Worm (Caenorhabditis elegans) whole organism, L4 larva: ENCODE measurements around the gene ddx-19.
A peak's percentile ranks its signal among the peaks of the same experiment; 100 is the strongest.

Experiments
- F44E2.7 ChIP-seq: fragments of 200-800 bp; sonication (Bioruptor generic); IDR thresholded peaks from 2 replicates; pipeline ENCODE4 v2.1.2; 2022; ENCODE audit warnings: missing genetic modification characterization, missing compliant biosample characterization
- R02D3.7 ChIP-seq: fragments of 150-350 bp; sonication (generic microtip); optimal IDR thresholded peaks from 3 replicates; lab custom pipeline; 2014; ENCODE audit warnings: missing biosample characterization, missing genetic modification characterization
- T20F7.1 ChIP-seq: fragments of 200-800 bp; sonication (Bioruptor generic); optimal IDR thresholded peaks from 2 replicates; lab custom pipeline; 2018; ENCODE audit warnings: mild to moderate bottlenecking, missing genetic modification characterization, missing compliant biosample characterization
- Y48G9A.11 ChIP-seq: fragments of 200-800 bp; sonication (Bioruptor generic); IDR thresholded peaks from 2 replicates; pipeline ENCODE4 v1.3.6; 2022; ENCODE audit warnings: missing genetic modification reagents, missing genetic modification characterization, missing compliant biosample characterization
- ZK546.5 ChIP-seq, 2 experiments: sonication (generic microtip); optimal IDR thresholded peaks; 2 replicates each; lab custom pipeline; 2017; ENCODE audit warnings: missing biosample characterization in 2 of 2, missing genetic modification characterization in 2 of 2
- aha-1 ChIP-seq: fragments of 150-350 bp; peaks from one replicate; lab custom pipeline; 2014; ENCODE audit warnings: missing biosample characterization, missing genetic modification characterization
- ceh-28 ChIP-seq: fragments of 150-350 bp; optimal IDR thresholded peaks from 2 replicates; lab custom pipeline; 2014; ENCODE audit warnings: missing biosample characterization, missing genetic modification reagents, missing genetic modification characterization
- ceh-44 ChIP-seq: fragments of 200-800 bp; sonication (Bioruptor generic); IDR thresholded peaks from 2 replicates; pipeline ENCODE4 v1.3.6; 2022; ENCODE audit warnings: missing genetic modification reagents, missing genetic modification characterization, missing compliant biosample characterization
- ceh-62 ChIP-seq: sonication (generic microtip); optimal IDR thresholded peaks from 2 replicates; lab custom pipeline; 2017; ENCODE audit warnings: missing biosample characterization, missing genetic modification characterization
- daf-16 ChIP-seq, 3 experiments: sonication (generic microtip); optimal IDR thresholded peaks; 2 replicates each; lab custom pipeline; 2016 to 2017; ENCODE audit warnings: missing genetic modification characterization in 3 of 3, missing genetic modification reagents in 3 of 3, mild to moderate bottlenecking in 2 of 3, missing compliant biosample characterization in 2 of 3, missing biosample characterization in 1 of 3, moderate library complexity in 1 of 3
- daf-19 ChIP-seq: fragments of 200-800 bp; sonication (Bioruptor generic); conservative IDR thresholded peaks from 2 replicates; pipeline ENCODE4 v1.3.6; 2022; ENCODE audit warnings: missing genetic modification characterization, missing compliant biosample characterization
- dmd-6 ChIP-seq: fragments of 200-800 bp; sonication (Bioruptor generic); IDR thresholded peaks from 2 replicates; pipeline ENCODE4 v1.3.6; 2022; ENCODE audit warnings: missing genetic modification reagents, missing genetic modification characterization, missing compliant biosample characterization
- dpl-1 ChIP-seq: fragments of 150-350 bp; optimal IDR thresholded peaks from 2 replicates; lab custom pipeline; 2014; ENCODE audit warnings: missing biosample characterization, missing genetic modification reagents, missing genetic modification characterization
- duxl-1 ChIP-seq: sonication (generic microtip); optimal IDR thresholded peaks from 2 replicates; lab custom pipeline; 2016; ENCODE audit warnings: mild to moderate bottlenecking, missing genetic modification characterization, moderate library complexity, missing compliant biosample characterization; ENCODE audit not compliant: poor library complexity
- dve-1 ChIP-seq: sonication (generic microtip); optimal IDR thresholded peaks from 2 replicates; lab custom pipeline; 2017; ENCODE audit warnings: antibody characterized with exemption, mild to moderate bottlenecking, missing genetic modification characterization, missing compliant biosample characterization; ENCODE audit not compliant: insufficient read depth
- gei-8 ChIP-seq: fragments of 200-800 bp; sonication (Bioruptor generic); optimal IDR thresholded peaks from 2 replicates; lab custom pipeline; 2018; ENCODE audit warnings: mild to moderate bottlenecking, missing genetic modification characterization, missing compliant biosample characterization
- hlh-11 ChIP-seq: fragments of 200-800 bp; sonication (Bioruptor generic); optimal IDR thresholded peaks from 2 replicates; lab custom pipeline; 2018; ENCODE audit warnings: mild to moderate bottlenecking, missing genetic modification characterization, missing compliant biosample characterization
- hlh-30 ChIP-seq: sonication (generic microtip); optimal IDR thresholded peaks from 2 replicates; lab custom pipeline; 2017; ENCODE audit warnings: antibody characterized with exemption, mild to moderate bottlenecking, missing genetic modification characterization, missing compliant biosample characterization; ENCODE audit not compliant: insufficient read depth
- jun-1 ChIP-seq: fragments of 150-350 bp; optimal IDR thresholded peaks from 2 replicates; lab custom pipeline; 2014; ENCODE audit warnings: missing biosample characterization, missing genetic modification reagents, missing genetic modification characterization
- lin-15B ChIP-seq: fragments of 150-350 bp; sonication (generic microtip); optimal IDR thresholded peaks from 3 replicates; lab custom pipeline; 2014; ENCODE audit warnings: missing biosample characterization, missing genetic modification characterization
- lin-39 ChIP-seq: fragments of 150-350 bp; optimal IDR thresholded peaks from 2 replicates; lab custom pipeline; 2014; ENCODE audit warnings: missing biosample characterization, missing genetic modification reagents, missing genetic modification characterization
- lsy-2 ChIP-seq, 2 experiments: fragments of 150-350 bp in 1 of 2; sonication (generic microtip) in 1 of 2; optimal IDR thresholded peaks; 2 replicates each; lab custom pipeline; 2014 to 2017; ENCODE audit warnings: missing biosample characterization in 2 of 2, missing genetic modification characterization in 2 of 2
- madf-5 ChIP-seq, 2 experiments: fragments of 200-800 bp; sonication (Bioruptor generic); IDR thresholded peaks; 2 replicates each; pipeline ENCODE4 v1.3.6; 2022; ENCODE audit warnings: missing compliant biosample characterization in 2 of 2, missing genetic modification characterization in 2 of 2
- mxl-3 ChIP-seq: fragments of 200-800 bp; sonication (Bioruptor generic); optimal IDR thresholded peaks from 2 replicates; lab custom pipeline; 2018; ENCODE audit warnings: mild to moderate bottlenecking, missing genetic modification characterization, missing compliant biosample characterization
- nhr-10 ChIP-seq: fragments of 150-350 bp; optimal IDR thresholded peaks from 2 replicates; lab custom pipeline; 2014; ENCODE audit warnings: missing biosample characterization, missing genetic modification characterization
- nhr-102 ChIP-seq: sonication (generic microtip); optimal IDR thresholded peaks from 2 replicates; lab custom pipeline; 2016; ENCODE audit warnings: mild to moderate bottlenecking, missing genetic modification characterization, moderate library complexity, missing compliant biosample characterization
- nhr-28 ChIP-seq: fragments of 150-350 bp; optimal IDR thresholded peaks from 2 replicates; lab custom pipeline; 2014; ENCODE audit warnings: missing biosample characterization, missing genetic modification characterization
- nhr-48 ChIP-seq: sonication (generic microtip); optimal IDR thresholded peaks from 2 replicates; lab custom pipeline; 2016; ENCODE audit warnings: mild to moderate bottlenecking, missing genetic modification characterization, missing compliant biosample characterization
- pha-4 ChIP-seq, 2 experiments: fragments of 150-350 bp in 1 of 2; fragments of 200-800 bp in 1 of 2; sonication (Bioruptor generic) in 1 of 2; IDR thresholded peaks in 1 of 2; optimal IDR thresholded peaks in 1 of 2; 2 replicates each; pipeline versions ENCODE4 v1.3.6 to Lab custom; 2014 to 2022; ENCODE audit warnings: missing genetic modification characterization in 2 of 2, missing genetic modification reagents in 2 of 2, missing biosample characterization in 1 of 2, missing compliant biosample characterization in 1 of 2
- pqm-1 ChIP-seq: sonication (generic microtip); optimal IDR thresholded peaks from 2 replicates; lab custom pipeline; 2017; ENCODE audit warnings: missing biosample characterization, missing genetic modification characterization
- set-16 ChIP-seq: fragments of 200-800 bp; sonication (Bioruptor generic); IDR thresholded peaks from 2 replicates; pipeline ENCODE4 v1.3.6; 2022; ENCODE audit warnings: missing genetic modification reagents, missing genetic modification characterization, missing compliant biosample characterization
- spr-1 ChIP-seq: sonication (generic microtip); optimal IDR thresholded peaks from 2 replicates; lab custom pipeline; 2016; ENCODE audit warnings: mild to moderate bottlenecking, missing genetic modification characterization, missing compliant biosample characterization
- tra-1 ChIP-seq: fragments of 200-800 bp; sonication (Bioruptor generic); IDR thresholded peaks from 2 replicates; pipeline ENCODE4 v1.3.6; 2022; ENCODE audit warnings: missing genetic modification reagents, missing genetic modification characterization, missing compliant biosample characterization
- unc-39 ChIP-seq: sonication (generic microtip); optimal IDR thresholded peaks from 2 replicates; lab custom pipeline; 2017; ENCODE audit warnings: missing biosample characterization, missing genetic modification characterization
- unc-62 ChIP-seq, 3 experiments: fragments of 150-350 bp in 1 of 3; sonication (generic microtip); optimal IDR thresholded peaks in 2 of 3; peaks in 1 of 3; 1 replicate in 1 of 3; 2 replicates in 2 of 3; lab custom pipeline; 2014 to 2017; ENCODE audit warnings: missing biosample characterization in 3 of 3, missing genetic modification characterization in 3 of 3, missing genetic modification reagents in 3 of 3, missing genotype in 1 of 3
- zag-1 ChIP-seq: fragments of 150-350 bp; optimal IDR thresholded peaks from 2 replicates; lab custom pipeline; 2014; ENCODE audit warnings: missing biosample characterization, missing genetic modification characterization
- zip-11 ChIP-seq: fragments of 200-800 bp; sonication (Bioruptor generic); IDR thresholded peaks from 2 replicates; pipeline ENCODE4 v1.3.6; 2022; ENCODE audit warnings: missing genetic modification characterization, missing compliant biosample characterization

ddx-19 gene

DNA sequence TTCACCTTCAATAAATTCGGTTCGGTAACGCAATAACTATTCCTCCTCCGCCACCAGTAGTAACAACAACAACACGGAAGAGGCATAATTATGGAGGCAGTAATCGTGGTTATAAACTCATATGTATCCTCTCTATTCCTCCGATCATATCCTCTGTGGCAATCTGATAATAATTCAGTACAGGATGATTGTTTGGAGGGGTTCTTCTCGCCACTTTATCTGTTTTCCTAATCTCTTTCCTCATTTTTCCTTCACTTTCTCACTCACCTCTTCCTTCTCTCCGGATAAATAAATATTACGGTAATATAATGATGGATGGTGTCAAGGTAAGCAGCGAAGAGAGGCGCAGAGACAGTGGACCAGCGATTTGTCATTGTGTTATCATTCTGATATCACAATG is 5.8 kb downstream of the ddx-19 start:
- TF ChIP-seq F44E2.7 (GFP tag; lab: Robert Waterston, UW) (no peak), spr-1 (tag; lab: Kevin White, UChicago) (no peak), ceh-44 (GFP tag; lab: Robert Waterston, UW) (no peak), dmd-6 (GFP tag; lab: Robert Waterston, UW) (no peak), madf-5 (GFP tag; IDR thresholded peaks at IDR 0.05; lab: Robert Waterston, UW) (no peak), unc-39 (tag; lab: Kevin White, UChicago) (no peak), gei-8 (GFP tag; lab: Kevin White, UChicago) (no peak), set-16 (GFP tag; lab: Robert Waterston, UW) (no peak), nhr-102 (tag; lab: Kevin White, UChicago) (no peak), ZK546.5 (tag; optimal IDR thresholded peaks at IDR 0.05; lab: Kevin White, UChicago) (no peak)

DNA sequence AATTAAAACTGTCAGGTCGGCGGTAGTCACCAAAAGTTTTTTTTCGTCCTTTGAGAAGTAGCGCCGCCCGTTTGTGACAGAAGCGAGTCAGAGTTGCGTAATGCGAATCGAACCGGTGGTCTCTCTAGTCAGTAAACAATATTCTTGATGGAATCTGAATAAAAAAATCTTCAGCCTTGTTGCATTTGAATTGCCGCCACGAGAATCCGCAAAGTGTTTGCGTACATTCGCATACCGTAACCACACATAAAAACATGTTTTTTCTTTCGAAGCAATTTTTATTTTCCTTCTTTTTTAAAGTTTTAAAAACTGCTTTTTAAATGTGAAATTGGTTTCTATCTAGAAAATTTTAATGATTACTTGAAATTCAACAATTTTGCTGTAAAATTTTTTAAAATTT is 6.3 kb downstream of the ddx-19 start:
- TF ChIP-seq T20F7.1 (GFP tag; lab: Kevin White, UChicago) (no peak), lsy-2 (tag; optimal IDR thresholded peaks at IDR 0.05; lab: Kevin White, UChicago) (peak in 1 of 2 experiments; percentile 52), dpl-1 (GFP tag; lab: Kevin White, UChicago) (peak; percentile 17)

DNA sequence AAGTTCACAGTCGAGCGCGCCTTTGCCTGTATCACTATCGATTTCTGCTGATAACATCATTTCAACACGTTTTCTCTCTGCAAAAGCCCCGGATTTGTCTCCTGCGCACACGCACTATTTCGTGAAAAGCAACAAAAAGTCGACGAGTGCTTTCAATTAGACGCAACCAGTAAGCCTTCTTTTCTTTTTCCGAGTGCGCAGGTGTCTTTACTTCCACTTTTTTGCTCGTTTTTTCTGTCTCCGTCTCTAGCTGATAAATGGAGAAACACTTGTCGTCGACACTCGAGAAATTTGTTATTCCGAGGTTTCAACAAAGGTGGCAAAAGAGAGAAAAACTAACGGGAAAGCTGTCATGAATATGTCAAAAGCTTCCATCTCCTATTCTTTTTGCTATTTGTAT is 6.9 kb downstream of the ddx-19 start:
- peak; percentile 34 for TF ChIP-seq hlh-11 (tag; lab: Kevin White, UChicago)
- no peak for TF ChIP-seq duxl-1
- no peak for TF ChIP-seq dve-1 (tag; lab: Kevin White, UChicago)
- TF ChIP-seq dmd-6 (GFP tag; lab: Robert Waterston, UW): peak; percentile 24; the same call in 1 of the 2 replicates
- TF ChIP-seq nhr-48 (tag; lab: Kevin White, UChicago): no peak
- no peak for TF ChIP-seq daf-16 (GFP tag; optimal IDR thresholded peaks at IDR 0.05; lab: Kevin White, UChicago)
- TF ChIP-seq daf-16 (tag; optimal IDR thresholded peaks at IDR 0.05; lab: Kevin White, UChicago): peak; percentile 17
- TF ChIP-seq pha-4 (GFP tag; IDR thresholded peaks at IDR 0.05; lab: Robert Waterston, UW): no peak
- no peak for TF ChIP-seq pha-4 (tag; optimal IDR thresholded peaks at IDR 0.05; lab: Kevin White, UChicago)
- TF ChIP-seq mxl-3 (GFP tag; lab: Kevin White, UChicago): peak; percentile 8

DNA sequence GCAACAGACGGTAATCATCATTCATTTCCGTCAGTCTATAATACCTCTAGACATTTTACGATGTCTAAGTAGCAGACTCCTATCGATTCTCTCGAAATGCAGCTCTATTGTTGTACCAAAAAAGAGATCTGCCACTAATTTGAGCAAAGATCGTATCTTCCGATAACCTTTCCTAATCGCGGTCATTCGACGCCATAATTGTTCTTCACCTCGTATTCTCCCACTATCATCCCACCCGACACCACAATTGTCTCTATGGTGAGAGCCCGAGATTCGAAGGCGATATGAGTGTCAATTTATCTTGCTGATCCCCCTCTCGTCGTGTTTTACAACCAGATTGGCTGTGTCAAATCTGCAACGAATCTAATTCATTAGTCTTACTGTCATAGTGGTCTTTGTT is 10.7 kb downstream of the ddx-19 start:
- TF ChIP-seq unc-62 (GFP tag; optimal IDR thresholded peaks at IDR 0.05 in 1 of 2; lab: Kevin White, UChicago) (no peak), unc-62 (tag; optimal IDR thresholded peaks at IDR 0.05; lab: Kevin White, UChicago) (no peak), gei-8 (GFP tag; lab: Kevin White, UChicago) (no peak)

DNA sequence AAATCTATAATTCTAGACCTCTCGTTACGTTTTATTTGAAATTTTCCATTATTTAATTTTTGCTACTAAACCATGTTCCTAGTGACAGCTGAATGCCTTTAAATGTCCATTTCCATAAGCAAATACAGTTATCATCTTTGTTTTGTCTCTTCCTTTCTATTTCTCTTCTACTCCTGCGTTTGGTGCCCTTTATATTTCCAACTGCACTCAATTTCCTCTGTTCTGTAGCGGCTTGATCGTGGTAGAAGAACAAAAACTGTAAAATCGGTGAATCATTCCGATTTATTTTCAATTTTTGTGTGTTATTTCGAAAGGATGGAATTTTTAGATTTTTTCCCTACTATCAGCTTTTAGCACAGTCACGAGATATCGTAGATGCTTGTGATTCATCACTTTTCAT is 11.2 kb downstream of the ddx-19 start:
- TF ChIP-seq jun-1 (tag; lab: Kevin White, UChicago) (no peak), daf-16 (GFP tag; optimal IDR thresholded peaks at IDR 0.05; lab: Kevin White, UChicago) (no peak), daf-16 (tag; optimal IDR thresholded peaks at IDR 0.05; lab: Kevin White, UChicago) (no peak), zag-1 (tag; lab: Kevin White, UChicago) (no peak), Y48G9A.11 (GFP tag; lab: Robert Waterston, UW) (no peak), ceh-62 (tag; lab: Kevin White, UChicago) (no peak), nhr-28 (no peak), nhr-48 (tag; lab: Kevin White, UChicago) (no peak), daf-19 (no peak), lin-15B (tag; lab: Kevin White, UChicago) (no peak), tra-1 (GFP tag; lab: Robert Waterston, UW) (no peak), pqm-1 (tag; lab: Kevin White, UChicago) (peak; percentile 9), lin-39 (no peak), dve-1 (tag; lab: Kevin White, UChicago) (peak; percentile 36), R02D3.7 (tag; lab: Kevin White, UChicago) (no peak), nhr-10 (tag; lab: Kevin White, UChicago) (no peak), aha-1 (tag; lab: Kevin White, UChicago) (peak; percentile 75), ceh-28 (tag; lab: Kevin White, UChicago) (no peak), zip-11 (GFP tag; lab: Robert Waterston, UW) (no peak), hlh-30 (tag; lab: Kevin White, UChicago) (no peak)
